Fruit fly (Drosophila melanogaster) whole organism, prepupa: ENCODE results near the gene CG7329.

ENCODE experiments used
- Blimp-1 ChIP-seq: fragments of 200-800 bp; sonication (Bioruptor generic); optimal IDR thresholded peaks from 3 replicates; lab custom pipeline; 2017; ENCODE audit warnings: missing biosample characterization, missing genetic modification characterization, mild to moderate bottlenecking, moderate library complexity, missing genetic modification reagents
- CG11294 ChIP-seq: fragments of 200-800 bp; sonication (Bioruptor generic); IDR thresholded peaks from 2 replicates; pipeline ENCODE4 v1.3.6; 2022; ENCODE audit warnings: missing biosample characterization, missing genetic modification characterization
- CG11762 ChIP-seq: fragments of 200-800 bp; sonication (Bioruptor generic); optimal IDR thresholded peaks from 3 replicates; lab custom pipeline; 2016; ENCODE audit warnings: missing biosample characterization, missing genetic modification characterization; ENCODE audit not compliant: insufficient read depth
- CG11902 ChIP-seq: fragments of 200-800 bp; sonication (Bioruptor generic); optimal IDR thresholded peaks from 3 replicates; lab custom pipeline; 2016; ENCODE audit warnings: missing biosample characterization, missing genetic modification characterization
- CG1621 ChIP-seq: fragments of 200-800 bp; sonication (Bioruptor generic); optimal IDR thresholded peaks from 3 replicates; lab custom pipeline; 2018; ENCODE audit warnings: missing biosample characterization, mild to moderate bottlenecking, missing genetic modification characterization
- CG16779 ChIP-seq: fragments of 200-800 bp; sonication (Bioruptor generic); optimal IDR thresholded peaks from 3 replicates; lab custom pipeline; 2017; ENCODE audit warnings: missing biosample characterization, mild to moderate bottlenecking, missing genetic modification characterization
- CG3032 ChIP-seq: fragments of 200-800 bp; optimal IDR thresholded peaks from 2 replicates; lab custom pipeline; 2019; ENCODE audit warnings: missing biosample characterization, mild to moderate bottlenecking, missing genetic modification characterization, moderate library complexity
- CG32006 ChIP-seq: fragments of 200-800 bp; sonication (Bioruptor generic); optimal IDR thresholded peaks from 3 replicates; lab custom pipeline; 2017; ENCODE audit warnings: missing biosample characterization, mild to moderate bottlenecking, missing genetic modification characterization
- CG34406 ChIP-seq: fragments of 200-800 bp; sonication (Bioruptor generic); optimal IDR thresholded peaks from 3 replicates; lab custom pipeline; 2016; ENCODE audit warnings: missing biosample characterization, missing genetic modification characterization
- CG3919 ChIP-seq: fragments of 200-800 bp; sonication (Bioruptor generic); optimal IDR thresholded peaks from 3 replicates; lab custom pipeline; 2016; ENCODE audit warnings: missing biosample characterization, missing genetic modification characterization
- CG6808 ChIP-seq: fragments of 200-800 bp; sonication (Bioruptor generic); optimal IDR thresholded peaks from 3 replicates; lab custom pipeline; 2017; ENCODE audit warnings: missing biosample characterization, missing genetic modification characterization, mild to moderate bottlenecking, moderate library complexity, missing genetic modification reagents
- CG6854 ChIP-seq: fragments of 200-800 bp; sonication (Bioruptor generic); optimal IDR thresholded peaks from 2 replicates; lab custom pipeline; 2017; ENCODE audit warnings: missing biosample characterization, mild to moderate bottlenecking, missing genetic modification characterization
- CG7368 ChIP-seq: fragments of 200-800 bp; sonication (Bioruptor generic); optimal IDR thresholded peaks from 3 replicates; lab custom pipeline; 2016; ENCODE audit warnings: missing biosample characterization, missing genetic modification characterization
- CG8119 ChIP-seq: fragments of 200-800 bp; sonication (Bioruptor generic); IDR thresholded peaks from 3 replicates; pipeline ENCODE4 v1.3.6; 2022; ENCODE audit warnings: missing biosample characterization, missing genetic modification characterization
- CG8319 ChIP-seq: fragments of 200-800 bp; sonication (Bioruptor generic); optimal IDR thresholded peaks from 3 replicates; lab custom pipeline; 2016; ENCODE audit warnings: missing biosample characterization, missing genetic modification characterization
- CG9139 ChIP-seq: fragments of 200-800 bp; sonication (Bioruptor generic); optimal IDR thresholded peaks from 3 replicates; lab custom pipeline; 2017; ENCODE audit warnings: missing biosample characterization, mild to moderate bottlenecking, missing genetic modification characterization
- Eip75B ChIP-seq: fragments of 200-800 bp; sonication (Bioruptor generic); optimal IDR thresholded peaks from 3 replicates; lab custom pipeline; 2016; ENCODE audit warnings: missing biosample characterization, missing genetic modification characterization
- Eip93F ChIP-seq: fragments of 200-800 bp; sonication (Bioruptor generic); optimal IDR thresholded peaks from 2 replicates; lab custom pipeline; 2016; ENCODE audit warnings: missing biosample characterization, mild to moderate bottlenecking, missing genetic modification characterization
- Ets21C ChIP-seq: fragments of 200-800 bp; sonication (Bioruptor generic); optimal IDR thresholded peaks from 3 replicates; lab custom pipeline; 2016; ENCODE audit warnings: missing biosample characterization, missing genetic modification characterization
- Ets96B ChIP-seq: fragments of 200-800 bp; optimal IDR thresholded peaks from 2 replicates; lab custom pipeline; 2019; ENCODE audit warnings: missing biosample characterization, mild to moderate bottlenecking, missing genetic modification characterization, moderate library complexity
- Hr38 ChIP-seq: sonication (Bioruptor generic); optimal IDR thresholded peaks from 2 replicates; lab custom pipeline; 2016; ENCODE audit warnings: missing biosample characterization, missing genetic modification characterization
- Hr39 ChIP-seq: fragments of 200-800 bp; sonication (Bioruptor generic); optimal IDR thresholded peaks from 2 replicates; lab custom pipeline; 2016; ENCODE audit warnings: missing biosample characterization, missing genetic modification characterization
- Hr4 ChIP-seq: fragments of 200-800 bp; sonication (Bioruptor generic); optimal IDR thresholded peaks from 3 replicates; lab custom pipeline; 2016; ENCODE audit warnings: missing biosample characterization, missing genetic modification characterization
- OdsH ChIP-seq: fragments of 200-800 bp; sonication (Bioruptor generic); optimal IDR thresholded peaks from 3 replicates; lab custom pipeline; 2016; ENCODE audit warnings: missing biosample characterization, missing genetic modification characterization
- Smox ChIP-seq: fragments of 200-800 bp; sonication (Bioruptor generic); optimal IDR thresholded peaks from 3 replicates; lab custom pipeline; 2016; ENCODE audit warnings: missing biosample characterization, missing genetic modification characterization
- Sox15 ChIP-seq: fragments of 200-800 bp; sonication (Bioruptor generic); optimal IDR thresholded peaks from 3 replicates; lab custom pipeline; 2016; ENCODE audit warnings: missing biosample characterization, missing genetic modification characterization
- achi ChIP-seq: fragments of 200-800 bp; sonication (Bioruptor generic); optimal IDR thresholded peaks from 3 replicates; lab custom pipeline; 2016; ENCODE audit warnings: missing biosample characterization, missing genetic modification characterization
- acj6 ChIP-seq: fragments of 200-800 bp; sonication (Bioruptor generic); optimal IDR thresholded peaks from 3 replicates; lab custom pipeline; 2016; ENCODE audit warnings: missing biosample characterization, missing genetic modification characterization
- dac ChIP-seq: fragments of 200-800 bp; sonication (Bioruptor generic); optimal IDR thresholded peaks from 2 replicates; lab custom pipeline; 2017; ENCODE audit warnings: missing biosample characterization, mild to moderate bottlenecking, missing genetic modification characterization
- dsx ChIP-seq: fragments of 200-800 bp; optimal IDR thresholded peaks from 3 replicates; lab custom pipeline; 2019; ENCODE audit warnings: missing biosample characterization, mild to moderate bottlenecking, missing genetic modification characterization, moderate library complexity; ENCODE audit not compliant: poor library complexity, severe bottlenecking
- esn ChIP-seq: fragments of 200-800 bp; sonication (Bioruptor generic); optimal IDR thresholded peaks from 2 replicates; lab custom pipeline; 2016; ENCODE audit warnings: missing biosample characterization, mild to moderate bottlenecking, missing genetic modification characterization, moderate library complexity
- fd85E ChIP-seq: fragments of 200-800 bp; sonication (Bioruptor generic); optimal IDR thresholded peaks from 3 replicates; lab custom pipeline; 2016; ENCODE audit warnings: missing biosample characterization, missing genetic modification characterization
- fkh ChIP-seq: fragments of 200-800 bp; sonication (Bioruptor generic); optimal IDR thresholded peaks from 3 replicates; lab custom pipeline; 2017; ENCODE audit warnings: missing biosample characterization, mild to moderate bottlenecking, missing genetic modification characterization, moderate library complexity
- pdm3 ChIP-seq: fragments of 200-800 bp; sonication (Bioruptor generic); optimal IDR thresholded peaks from 3 replicates; lab custom pipeline; 2016; ENCODE audit warnings: missing biosample characterization, missing genetic modification characterization
- spab ChIP-seq: fragments of 200-800 bp; sonication (Bioruptor generic); optimal IDR thresholded peaks from 2 replicates; lab custom pipeline; 2017; ENCODE audit warnings: missing biosample characterization, mild to moderate bottlenecking, missing genetic modification characterization, missing genetic modification reagents
- ss ChIP-seq, 2 experiments: fragments of 200-800 bp; sonication (Bioruptor generic); optimal IDR thresholded peaks; 2 replicates in 1 of 2; 3 replicates in 1 of 2; lab custom pipeline; 2017 to 2018; ENCODE audit warnings: mild to moderate bottlenecking in 2 of 2, missing biosample characterization in 2 of 2, missing genetic modification characterization in 2 of 2, moderate library complexity in 1 of 2
- svp ChIP-seq: fragments of 200-800 bp; sonication (Bioruptor generic); peaks from one replicate; lab custom pipeline; 2016; ENCODE audit warnings: missing biosample characterization, missing genetic modification characterization
- vri ChIP-seq: fragments of 200-800 bp; sonication (Bioruptor generic); optimal IDR thresholded peaks from 3 replicates; lab custom pipeline; 2016; ENCODE audit warnings: missing biosample characterization, mild to moderate bottlenecking, missing genetic modification characterization

CG7329 gene

dm6 chr2L:10613104-10613503 is 25.2 kb downstream of the CG7329 start (continued):
- no peak for TF ChIP-seq CG9139 (GFP tag; lab: Kevin White, UChicago)
- peak in 1 of 2 experiments; percentile 2 for TF ChIP-seq ss (GFP tag; optimal IDR thresholded peaks at IDR 0.05; lab: Kevin White, UChicago)
- no peak for TF ChIP-seq OdsH (GFP tag; lab: Kevin White, UChicago)

dm6 chr2L:10608662-10609262 is 29.5 kb downstream of the CG7329 start:
- TF ChIP-seq CG3032 (tag; lab: Kevin White, UChicago) = no peak
- no peak for TF ChIP-seq CG11902 (GFP tag; lab: Kevin White, UChicago)
- no peak for TF ChIP-seq CG8319 (GFP tag; lab: Kevin White, UChicago)
- no peak for TF ChIP-seq Blimp-1 (GFP tag; lab: Kevin White, UChicago)
- no peak for TF ChIP-seq svp (GFP tag; lab: Kevin White, UChicago)
- no peak for TF ChIP-seq ss (GFP tag; optimal IDR thresholded peaks at IDR 0.05; lab: Kevin White, UChicago)
- no peak for TF ChIP-seq pdm3 (GFP tag; lab: Kevin White, UChicago)
- no peak for TF ChIP-seq CG3919 (GFP tag; lab: Kevin White, UChicago)
- no peak for TF ChIP-seq CG7368 (GFP tag; lab: Kevin White, UChicago)

dm6 chr2L:10607697-10608096 is 30.6 kb downstream of the CG7329 start:
- no peak for TF ChIP-seq Ets96B (tag; lab: Kevin White, UChicago)
- TF ChIP-seq, all 60 proteins: peak for 0

dm6 chr2L:10603604-10604003 is 34.7 kb downstream of the CG7329 start:
- no peak for TF ChIP-seq Sox15 (GFP tag; lab: Kevin White, UChicago)
- no peak for TF ChIP-seq Hr38 (GFP tag; lab: Kevin White, UChicago)
- no peak for TF ChIP-seq acj6 (GFP tag; lab: Kevin White, UChicago)
- no peak for TF ChIP-seq esn
- no peak for TF ChIP-seq CG1621
- no peak for TF ChIP-seq dac
- TF ChIP-seq CG6808 (GFP tag; lab: Kevin White, UChicago) = no peak
- TF ChIP-seq dsx = no peak
- no peak for TF ChIP-seq Eip75B (GFP tag; lab: Kevin White, UChicago)
- no peak for TF ChIP-seq vri (GFP tag; lab: Kevin White, UChicago)
- no peak for TF ChIP-seq Eip93F (GFP tag; lab: Kevin White, UChicago)
- no peak for TF ChIP-seq Hr39 (GFP tag; lab: Kevin White, UChicago)

- TF ChIP-seq CG32006 (GFP tag; lab: Kevin White, UChicago) (no peak), Hr4 (GFP tag; lab: Kevin White, UChicago) (no peak), achi (GFP tag; lab: Kevin White, UChicago) (no peak), CG8119 (GFP tag; lab: Robert Waterston, UW) (no peak), dac (no peak), Eip93F (GFP tag; lab: Kevin White, UChicago) (no peak), Blimp-1 (GFP tag; lab: Kevin White, UChicago) (no peak), Eip75B (GFP tag; lab: Kevin White, UChicago) (no peak), fd85E (GFP tag; lab: Kevin White, UChicago) (no peak), Ets96B (tag; lab: Kevin White, UChicago) (no peak), vri (GFP tag; lab: Kevin White, UChicago) (no peak), spab (GFP tag; lab: Kevin White, UChicago) (no peak)
Observed at dm6 chr2L:10581602-10582001, 56.7 kb downstream of the CG7329 start, which contains the start of gene CG34161. Gene CG34161, minus strand, starts transcription at chr2L:10581702.

- no peak for TF ChIP-seq Ets21C (GFP tag; lab: Kevin White, UChicago)
- no peak for TF ChIP-seq Hr4 (GFP tag; lab: Kevin White, UChicago)
- no peak for TF ChIP-seq CG3032 (tag; lab: Kevin White, UChicago)
- TF ChIP-seq CG6808 (GFP tag; lab: Kevin White, UChicago) = no peak
- TF ChIP-seq Smox = no peak
- TF ChIP-seq fkh (GFP tag; lab: Kevin White, UChicago) = no peak
- no peak for TF ChIP-seq achi (GFP tag; lab: Kevin White, UChicago)
- no peak for TF ChIP-seq CG11294 (GFP tag; lab: Robert Waterston, UW)
- no peak for TF ChIP-seq Ets96B (tag; lab: Kevin White, UChicago)
- no peak for TF ChIP-seq CG16779 (tag; lab: Kevin White, UChicago)
- TF ChIP-seq OdsH (GFP tag; lab: Kevin White, UChicago) = no peak
- no peak for TF ChIP-seq Blimp-1 (GFP tag; lab: Kevin White, UChicago)
- TF ChIP-seq CG11902 (GFP tag; lab: Kevin White, UChicago) = no peak
- TF ChIP-seq CG11762 (GFP tag; lab: Kevin White, UChicago) = no peak
- no peak for TF ChIP-seq svp (GFP tag; lab: Kevin White, UChicago)
- TF ChIP-seq CG6854 = no peak
- TF ChIP-seq CG34406 (GFP tag; lab: Kevin White, UChicago) = no peak
Observed at dm6 chr2L:10579453-10579852, 58.8 kb downstream of the CG7329 start, which contains the start of gene CG34160. Gene CG34160, plus strand, starts transcription at chr2L:10579753.
